Fruit fly (Drosophila melanogaster) whole organism, adult: ENCODE results near the gene CG2854.

Experiments
- CG11617 ChIP-seq: fragments of 200-800 bp; sonication (Bioruptor generic); optimal IDR thresholded peaks from 2 replicates; lab custom pipeline; 2017; ENCODE audit warnings: mild to moderate bottlenecking, missing biosample characterization, missing genetic modification reagents, missing genetic modification characterization
- CG12768 ChIP-seq: fragments of 200-800 bp; sonication (Bioruptor generic); optimal IDR thresholded peaks from 2 replicates; lab custom pipeline; 2017; ENCODE audit warnings: missing biosample characterization, missing genetic modification characterization, mild to moderate bottlenecking, moderate library complexity, missing genetic modification reagents
- CG14711 ChIP-seq: fragments of 200-800 bp; sonication (Bioruptor generic); optimal IDR thresholded peaks from 2 replicates; lab custom pipeline; 2018; ENCODE audit warnings: missing biosample characterization, mild to moderate bottlenecking, missing genetic modification characterization, moderate library complexity
- CG1620 ChIP-seq: fragments of 200-800 bp; sonication (Bioruptor generic); optimal IDR thresholded peaks from 2 replicates; lab custom pipeline; 2016; ENCODE audit warnings: missing biosample characterization, missing genetic modification characterization
- CG33017 ChIP-seq: fragments of 200-800 bp; sonication (Bioruptor generic); optimal IDR thresholded peaks from 2 replicates; lab custom pipeline; 2018; ENCODE audit warnings: missing biosample characterization, mild to moderate bottlenecking, missing genetic modification characterization, moderate library complexity
- CG5204 ChIP-seq: fragments of 200-800 bp; sonication (Bioruptor generic); optimal IDR thresholded peaks from 2 replicates; lab custom pipeline; 2016; ENCODE audit warnings: missing biosample characterization, missing genetic modification characterization
- CG7045 ChIP-seq: fragments of 200-800 bp; sonication (Bioruptor generic); optimal IDR thresholded peaks from 2 replicates; lab custom pipeline; 2017; ENCODE audit warnings: missing biosample characterization, mild to moderate bottlenecking, missing genetic modification characterization
- CG7101 ChIP-seq: fragments of 200-800 bp; sonication (Bioruptor generic); optimal IDR thresholded peaks from 2 replicates; lab custom pipeline; 2018; ENCODE audit warnings: missing biosample characterization, mild to moderate bottlenecking, missing genetic modification characterization, moderate library complexity
- Clk ChIP-seq: fragments of 200-800 bp; sonication (Bioruptor generic); optimal IDR thresholded peaks from 2 replicates; lab custom pipeline; 2017; ENCODE audit warnings: missing biosample characterization, missing genetic modification characterization
- Crg-1 ChIP-seq: fragments of 200-800 bp; sonication (Bioruptor generic); optimal IDR thresholded peaks from 2 replicates; lab custom pipeline; 2016; ENCODE audit warnings: missing biosample characterization, missing genetic modification characterization
- Hr96 ChIP-seq: fragments of 200-800 bp; sonication (Bioruptor generic); optimal IDR thresholded peaks from 2 replicates; lab custom pipeline; 2016; ENCODE audit warnings: missing biosample characterization, missing genetic modification characterization
- Mnt ChIP-seq: fragments of 200-800 bp; sonication (Bioruptor generic); optimal IDR thresholded peaks from 2 replicates; lab custom pipeline; 2016; ENCODE audit warnings: missing biosample characterization, mild to moderate bottlenecking, missing genetic modification characterization
- bab1 ChIP-seq: fragments of 200-800 bp; sonication (Bioruptor generic); optimal IDR thresholded peaks from 3 replicates; lab custom pipeline; 2019; ENCODE audit warnings: missing biosample characterization, mild to moderate bottlenecking, missing genetic modification characterization, moderate library complexity
- cic ChIP-seq: fragments of 200-800 bp; sonication (Bioruptor generic); optimal IDR thresholded peaks from 2 replicates; lab custom pipeline; 2017; ENCODE audit warnings: missing biosample characterization, mild to moderate bottlenecking, missing genetic modification characterization, moderate library complexity
- cnc ChIP-seq, 2 experiments: fragments of >200 bp; optimal IDR thresholded peaks; 2 replicates each; lab custom pipeline; 2017
- kay ChIP-seq: fragments of 200-800 bp; sonication (Bioruptor generic); peaks from one replicate; lab custom pipeline; 2016; ENCODE audit warnings: missing biosample characterization, missing genetic modification characterization, borderline replicate concordance
- ovo ChIP-seq: fragments of 200-800 bp; sonication (Bioruptor generic); optimal IDR thresholded peaks from 2 replicates; lab custom pipeline; 2016; ENCODE audit warnings: missing biosample characterization, missing genetic modification characterization
- pad ChIP-seq: fragments of 200-800 bp; sonication (Bioruptor generic); optimal IDR thresholded peaks from 3 replicates; lab custom pipeline; 2017; ENCODE audit warnings: missing biosample characterization, missing genetic modification characterization, mild to moderate bottlenecking, moderate library complexity, missing genetic modification reagents
- tj ChIP-seq: fragments of 200-800 bp; sonication (Bioruptor generic); optimal IDR thresholded peaks from 3 replicates; lab custom pipeline; 2017; ENCODE audit warnings: missing biosample characterization, mild to moderate bottlenecking, missing genetic modification characterization, moderate library complexity
- toe ChIP-seq: fragments of 200-800 bp; sonication (Bioruptor generic); optimal IDR thresholded peaks from 2 replicates; lab custom pipeline; 2016; ENCODE audit warnings: missing biosample characterization, missing genetic modification characterization

The CG2854 gene

dm6 chrX:2349510-2350227 lies 22.7 kb downstream of the CG2854 start:
- TF ChIP-seq cnc (optimal IDR thresholded peaks at IDR 0.05; lab: Kevin White, UChicago) (no peak), bab1 (no peak), Crg-1 (GFP tag; lab: Kevin White, UChicago) (no peak), Mnt (GFP tag; lab: Kevin White, UChicago) (no peak), CG5204 (GFP tag; lab: Kevin White, UChicago) (no peak), tj (GFP tag; lab: Kevin White, UChicago) (no peak), CG12768 (no peak), CG14711 (tag; lab: Kevin White, UChicago) (no peak), CG11617 (no peak), cic (GFP tag; lab: Kevin White, UChicago) (no peak), pad (GFP tag; lab: Kevin White, UChicago) (no peak)

- TF ChIP-seq tj (GFP tag; lab: Kevin White, UChicago) (no peak), CG12768 (no peak), ovo (no peak), cic (GFP tag; lab: Kevin White, UChicago) (no peak), CG5204 (GFP tag; lab: Kevin White, UChicago) (no peak), Clk (GFP tag; lab: Kevin White, UChicago) (no peak), CG11617 (no peak), CG7101 (tag; lab: Kevin White, UChicago) (no peak), Crg-1 (GFP tag; lab: Kevin White, UChicago) (no peak), toe (no peak), CG1620 (GFP tag; lab: Kevin White, UChicago) (no peak), Hr96 (GFP tag; lab: Kevin White, UChicago) (no peak), CG33017 (tag; lab: Kevin White, UChicago) (no peak), CG14711 (tag; lab: Kevin White, UChicago) (no peak), CG7045 (GFP tag; lab: Kevin White, UChicago) (no peak), kay (GFP tag; lab: Kevin White, UChicago) (no peak), Mnt (GFP tag; lab: Kevin White, UChicago) (no peak), bab1 (no peak), cnc (optimal IDR thresholded peaks at IDR 0.05; lab: Kevin White, UChicago) (no peak)
Measured at dm6 chrX:2350228-2350564, 23.3 kb downstream of the CG2854 start.

DNA sequence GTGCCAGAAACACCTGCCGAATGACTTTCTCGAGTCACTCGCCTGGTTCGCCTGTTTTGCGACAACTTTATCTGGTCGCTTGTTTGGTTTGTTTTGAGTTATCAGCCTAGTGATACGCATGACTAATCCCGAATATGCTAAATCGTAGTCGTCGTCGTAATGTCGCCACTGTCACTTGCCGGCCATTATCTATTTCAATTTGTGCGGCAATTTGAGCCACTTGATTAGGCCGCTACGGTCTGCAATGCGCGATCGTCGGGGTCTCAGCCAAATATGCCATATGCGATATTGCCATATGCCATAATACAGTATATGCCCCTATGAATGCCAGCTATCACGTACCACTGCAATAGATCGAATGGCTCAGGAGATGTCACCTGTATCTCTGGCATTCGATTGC lies 25.9 kb downstream of the CG2854 start:
- TF ChIP-seq Hr96 (GFP tag; lab: Kevin White, UChicago) (no peak), CG5204 (GFP tag; lab: Kevin White, UChicago) (no peak), Mnt (GFP tag; lab: Kevin White, UChicago) (peak; percentile 9), cic (GFP tag; lab: Kevin White, UChicago) (no peak), kay (GFP tag; lab: Kevin White, UChicago) (peak; percentile 39)

DNA sequence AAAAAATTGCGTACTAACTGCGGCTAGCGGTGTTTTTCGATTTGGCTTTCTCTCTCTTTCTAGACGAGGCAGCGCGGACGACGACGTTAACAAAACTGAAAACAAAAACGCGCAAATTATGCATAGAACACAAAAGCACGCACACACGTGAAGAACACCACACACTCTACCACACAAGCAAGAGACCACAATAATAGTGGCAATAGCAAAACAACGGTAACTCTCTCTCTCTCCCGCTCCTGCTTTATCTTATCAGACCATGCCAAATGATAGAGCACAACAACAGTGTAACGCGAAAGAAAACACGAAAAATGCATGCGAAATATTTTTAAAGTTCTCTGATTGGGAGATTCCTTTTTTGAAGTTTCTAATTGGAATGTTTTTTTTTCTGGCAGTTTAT lies 27.2 kb downstream of the CG2854 start:
- TF ChIP-seq CG7045 (GFP tag; lab: Kevin White, UChicago), result no peak
- TF ChIP-seq pad (GFP tag; lab: Kevin White, UChicago), result peak; percentile 63
- peak; percentile 38 for TF ChIP-seq ovo
- peak; percentile 5 for TF ChIP-seq Mnt (GFP tag; lab: Kevin White, UChicago)
- no peak for TF ChIP-seq cic (GFP tag; lab: Kevin White, UChicago)
- TF ChIP-seq tj (GFP tag; lab: Kevin White, UChicago), result no peak
- TF ChIP-seq toe, result no peak
- TF ChIP-seq Hr96 (GFP tag; lab: Kevin White, UChicago), result no peak
- TF ChIP-seq CG7101 (tag; lab: Kevin White, UChicago), result no peak

- TF ChIP-seq bab1 (no peak), CG12768 (no peak), pad (GFP tag; lab: Kevin White, UChicago) (no peak), ovo (no peak), cnc (optimal IDR thresholded peaks at IDR 0.05; lab: Kevin White, UChicago) (no peak), Clk (GFP tag; lab: Kevin White, UChicago) (no peak), kay (GFP tag; lab: Kevin White, UChicago) (no peak), CG1620 (GFP tag; lab: Kevin White, UChicago) (no peak), CG7045 (GFP tag; lab: Kevin White, UChicago) (no peak), Mnt (GFP tag; lab: Kevin White, UChicago) (no peak), CG33017 (tag; lab: Kevin White, UChicago) (no peak), tj (GFP tag; lab: Kevin White, UChicago) (no peak), Crg-1 (GFP tag; lab: Kevin White, UChicago) (no peak), toe (no peak), CG7101 (tag; lab: Kevin White, UChicago) (no peak), cic (GFP tag; lab: Kevin White, UChicago) (no peak), CG11617 (no peak)
Measured at dm6 chrX:2355531-2355986, 28.6 kb downstream of the CG2854 start.

dm6 chrX:2356441-2356840 lies 29.5 kb downstream of the CG2854 start:
- TF ChIP-seq CG1620 (GFP tag; lab: Kevin White, UChicago) (no peak), CG7101 (tag; lab: Kevin White, UChicago) (no peak), cnc (optimal IDR thresholded peaks at IDR 0.05; lab: Kevin White, UChicago) (no peak), cic (GFP tag; lab: Kevin White, UChicago) (no peak), CG12768 (no peak), Hr96 (GFP tag; lab: Kevin White, UChicago) (no peak), pad (GFP tag; lab: Kevin White, UChicago) (no peak), CG14711 (tag; lab: Kevin White, UChicago) (no peak), tj (GFP tag; lab: Kevin White, UChicago) (no peak), CG11617 (no peak), bab1 (no peak), CG5204 (GFP tag; lab: Kevin White, UChicago) (no peak), toe (no peak), Crg-1 (GFP tag; lab: Kevin White, UChicago) (no peak), kay (GFP tag; lab: Kevin White, UChicago) (no peak), Mnt (GFP tag; lab: Kevin White, UChicago) (no peak), CG33017 (tag; lab: Kevin White, UChicago) (no peak), Clk (GFP tag; lab: Kevin White, UChicago) (no peak), CG7045 (GFP tag; lab: Kevin White, UChicago) (no peak)
